Worm (Caenorhabditis elegans): ENCODE results near the gene nep-1.

nep-1 gene

DNA sequence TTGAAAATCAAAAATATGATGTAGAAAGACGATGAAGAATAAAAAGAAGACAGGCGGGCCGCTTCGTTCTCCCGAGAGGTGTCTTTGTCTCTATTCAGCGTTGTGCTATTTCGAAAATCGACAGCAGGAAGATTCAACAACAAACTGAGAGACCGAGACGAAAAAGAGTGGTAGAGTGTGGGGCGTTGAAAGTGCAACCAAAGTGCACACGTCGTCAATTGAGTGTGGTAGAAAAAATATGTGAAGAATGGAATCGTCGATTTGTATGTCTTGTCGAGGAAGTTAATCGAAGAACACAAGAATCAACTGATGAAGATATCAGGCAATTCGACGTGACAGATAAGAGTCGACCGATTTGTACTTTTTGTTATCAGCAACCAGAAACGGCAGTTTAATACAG, 37.8 kb downstream of the nep-1 start:
- no peak for TF ChIP-seq blmp-1 (tag; optimal IDR thresholded peaks at IDR 0.05)
- no peak for TF ChIP-seq flh-1 (GFP tag; optimal IDR thresholded peaks at IDR 0.05)
- TF ChIP-seq ham-2 (GFP tag; optimal IDR thresholded peaks at IDR 0.05) = no peak
- TF ChIP-seq M03D4.4 (tag; optimal IDR thresholded peaks at IDR 0.05) = no peak
- TF ChIP-seq lin-32 (GFP tag; optimal IDR thresholded peaks at IDR 0.05) = no peak
- TF ChIP-seq ztf-11 (tag; optimal IDR thresholded peaks at IDR 0.05) = no peak
- no peak for TF ChIP-seq ceh-43 (GFP tag; optimal IDR thresholded peaks at IDR 0.05)
- TF ChIP-seq lsy-2 (tag; optimal IDR thresholded peaks at IDR 0.05) = no peak
- no peak for TF ChIP-seq mep-1 (tag; optimal IDR thresholded peaks at IDR 0.05)
- no peak for TF ChIP-seq snpc-4 (tag; optimal IDR thresholded peaks at IDR 0.05)
- TF ChIP-seq hlh-1 (tag; optimal IDR thresholded peaks at IDR 0.05) = no peak
- no peak for TF ChIP-seq zip-8 (tag; optimal IDR thresholded peaks at IDR 0.05)
- no peak for TF ChIP-seq mab-5 (tag; optimal IDR thresholded peaks at IDR 0.05)
- TF ChIP-seq tbx-8 (GFP tag; optimal IDR thresholded peaks at IDR 0.05) = no peak
- TF ChIP-seq sem-2 (GFP tag; optimal IDR thresholded peaks at IDR 0.05) = no peak
- no peak for TF ChIP-seq sptf-1 (tag; optimal IDR thresholded peaks at IDR 0.05)

DNA sequence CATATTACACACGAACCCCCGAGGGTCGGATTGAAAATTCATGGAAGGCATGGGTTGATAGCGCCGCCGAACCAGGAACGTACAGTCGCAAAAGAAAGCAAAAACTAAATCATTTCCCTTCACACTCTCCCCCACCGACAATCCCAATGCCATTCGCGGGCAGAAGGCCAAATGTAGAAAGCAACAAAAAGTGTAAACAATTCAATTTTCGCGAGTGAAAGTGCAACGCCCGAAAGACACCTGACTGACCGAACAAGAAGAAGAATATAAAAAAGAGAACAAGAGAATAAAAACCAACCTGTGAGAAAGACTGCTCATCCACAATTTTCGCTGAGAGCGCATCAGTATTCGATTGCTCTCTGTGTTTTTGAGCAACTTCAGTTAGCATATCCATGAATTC, 39.3 kb downstream of the nep-1 start:
- TF ChIP-seq flh-1 (GFP tag; optimal IDR thresholded peaks at IDR 0.05) = no peak
- TF ChIP-seq ztf-11 (tag; optimal IDR thresholded peaks at IDR 0.05) = no peak
- no peak for TF ChIP-seq ces-1 (GFP tag; optimal IDR thresholded peaks at IDR 0.05)
- TF ChIP-seq lin-13 (tag; optimal IDR thresholded peaks at IDR 0.05) = no peak
- TF ChIP-seq nhr-2 (tag; optimal IDR thresholded peaks at IDR 0.05) = no peak
- no peak for TF ChIP-seq mls-2 (tag; optimal IDR thresholded peaks at IDR 0.05)
- no peak for TF ChIP-seq mab-5 (tag; optimal IDR thresholded peaks at IDR 0.05)
- no peak for TF ChIP-seq mep-1 (tag; optimal IDR thresholded peaks at IDR 0.05)
- TF ChIP-seq drap-1 (GFP tag; optimal IDR thresholded peaks at IDR 0.05) = no peak
- no peak for TF ChIP-seq ham-2 (GFP tag; optimal IDR thresholded peaks at IDR 0.05)
- TF ChIP-seq lin-32 (GFP tag; optimal IDR thresholded peaks at IDR 0.05) = no peak
- no peak for TF ChIP-seq ceh-43 (GFP tag; optimal IDR thresholded peaks at IDR 0.05)
- TF ChIP-seq nhr-237 (tag; optimal IDR thresholded peaks at IDR 0.05) = no peak
- TF ChIP-seq bed-3 (GFP tag; optimal IDR thresholded peaks at IDR 0.05) = no peak
- TF ChIP-seq M03D4.4 (tag; optimal IDR thresholded peaks at IDR 0.05) = no peak
- no peak for TF ChIP-seq lsy-2 (tag; optimal IDR thresholded peaks at IDR 0.05)
- no peak for TF ChIP-seq zip-8 (tag; optimal IDR thresholded peaks at IDR 0.05)
- no peak for TF ChIP-seq elt-3 (tag; optimal IDR thresholded peaks at IDR 0.05)

DNA sequence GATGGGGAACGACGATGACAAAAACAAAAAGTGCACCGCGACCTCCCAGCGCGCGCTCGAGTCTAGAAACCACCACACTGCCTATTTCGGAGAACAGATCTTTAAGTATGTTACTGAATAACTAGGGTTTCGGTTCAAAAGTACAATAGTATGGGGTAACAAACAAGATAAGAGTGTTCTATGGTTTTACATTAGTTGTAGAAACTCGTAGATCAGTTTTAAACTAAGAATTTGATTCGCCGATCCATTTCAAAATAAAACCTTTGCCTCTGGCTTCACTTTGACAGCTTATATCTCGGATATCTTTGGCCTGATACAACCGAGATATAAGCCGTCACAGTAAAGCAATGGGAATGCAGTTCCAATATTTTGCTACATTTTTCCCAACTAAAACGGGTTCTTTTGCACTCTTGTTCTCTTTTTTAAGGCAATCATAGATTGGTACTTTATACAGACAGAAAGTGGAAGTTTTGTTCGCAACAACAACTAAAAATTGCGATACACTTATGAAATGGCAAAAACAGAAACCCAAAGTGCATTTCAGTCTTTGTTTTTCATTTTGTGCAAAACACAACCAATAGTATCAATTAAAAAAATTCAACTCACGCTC, 40.5 kb downstream of the nep-1 start:
- TF ChIP-seq M03D4.4 (tag; optimal IDR thresholded peaks at IDR 0.05) (no peak), ham-2 (GFP tag; optimal IDR thresholded peaks at IDR 0.05) (no peak), sem-2 (GFP tag; optimal IDR thresholded peaks at IDR 0.05) (no peak), unc-39 (tag; optimal IDR thresholded peaks at IDR 0.05) (no peak), pha-4 (tag; optimal IDR thresholded peaks at IDR 0.05) (no peak), bed-3 (GFP tag; optimal IDR thresholded peaks at IDR 0.05) (no peak), elt-3 (tag; optimal IDR thresholded peaks at IDR 0.05) (no peak), snpc-4 (tag; optimal IDR thresholded peaks at IDR 0.05) (no peak), zip-8 (tag; optimal IDR thresholded peaks at IDR 0.05) (no peak), lin-32 (GFP tag; optimal IDR thresholded peaks at IDR 0.05) (no peak), nhr-2 (tag; optimal IDR thresholded peaks at IDR 0.05) (no peak), blmp-1 (tag; optimal IDR thresholded peaks at IDR 0.05) (no peak), mab-5 (tag; optimal IDR thresholded peaks at IDR 0.05) (no peak)

DNA sequence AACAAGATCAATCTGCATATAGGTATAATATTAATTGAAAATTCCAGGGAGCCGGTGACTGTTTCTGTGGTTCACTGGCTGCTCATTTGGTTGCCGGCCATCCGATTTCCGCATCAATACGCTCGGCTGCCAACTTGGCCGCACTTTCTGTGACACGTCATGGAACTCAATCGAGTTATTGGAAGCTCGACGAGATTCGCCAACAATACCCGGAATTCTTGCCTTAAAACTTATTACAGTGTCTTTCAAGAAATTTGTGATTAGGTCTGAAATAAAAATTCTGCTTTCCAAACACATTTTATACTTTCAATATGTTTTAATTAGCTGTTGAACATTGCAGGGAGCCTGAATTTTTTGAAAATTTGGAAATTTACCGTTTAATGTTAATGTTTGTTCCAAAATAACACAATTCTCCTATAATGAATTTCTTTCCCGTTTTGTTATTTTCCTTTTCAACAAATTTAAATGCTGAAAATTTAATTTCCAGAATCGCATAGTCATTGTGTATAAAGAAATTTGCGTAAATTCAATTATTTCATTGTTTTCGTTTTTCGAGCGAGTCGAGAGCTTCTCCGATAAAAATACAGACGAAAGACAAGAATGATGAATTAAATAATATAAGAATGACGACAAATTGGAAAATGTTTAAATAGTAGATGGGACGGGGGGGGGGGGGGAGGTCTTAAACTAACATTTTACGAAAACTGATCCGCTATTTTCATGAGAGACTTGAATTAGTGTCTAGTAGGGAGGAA, 42.7 kb downstream of the nep-1 start:
- peak; percentile 35 for TF ChIP-seq ceh-83 (GFP tag; optimal IDR thresholded peaks at IDR 0.05)
- peak; percentile 14 for TF ChIP-seq ces-1 (GFP tag; optimal IDR thresholded peaks at IDR 0.05)
- no peak for TF ChIP-seq sem-2 (GFP tag; optimal IDR thresholded peaks at IDR 0.05)
- TF ChIP-seq unc-62 (GFP tag; optimal IDR thresholded peaks at IDR 0.05) = no peak
- no peak for TF ChIP-seq unc-39 (tag; optimal IDR thresholded peaks at IDR 0.05)
- no peak for TF ChIP-seq flh-1 (GFP tag; optimal IDR thresholded peaks at IDR 0.05)

DNA sequence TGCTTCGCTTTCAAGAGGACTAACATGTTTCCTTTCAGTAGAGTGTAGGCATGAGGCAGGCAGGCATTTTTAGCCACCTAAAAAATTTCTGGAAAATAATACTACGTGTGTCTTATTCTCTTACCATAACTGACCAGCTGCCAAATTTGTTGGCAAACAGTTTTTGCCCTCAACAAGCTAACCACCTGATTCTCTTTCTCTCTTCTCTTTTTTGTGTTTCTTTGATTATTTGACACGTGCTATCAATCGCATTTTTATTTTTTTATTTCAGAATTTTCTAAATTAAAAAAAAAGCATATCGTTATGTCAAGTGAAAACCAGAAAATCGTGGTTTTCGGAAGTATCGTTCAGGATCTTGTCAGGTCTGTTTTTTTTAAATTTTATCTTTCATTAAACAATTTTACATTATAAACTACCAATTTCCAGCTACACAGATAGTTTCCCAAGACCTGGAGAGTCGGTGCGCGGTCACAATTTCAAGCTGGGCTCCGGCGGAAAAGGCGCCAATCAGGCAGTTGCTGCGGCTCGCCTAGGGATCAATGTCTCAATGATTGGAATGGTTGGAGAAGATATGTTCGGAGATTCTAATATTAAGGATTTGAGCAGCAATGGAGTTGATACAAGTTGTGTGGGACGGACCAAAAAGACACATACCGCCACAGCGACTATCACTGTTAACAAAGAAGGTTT, 44.8 kb downstream of the nep-1 start, which contains the start of gene F07A11.5:
Gene F07A11.5, plus strand, starts transcription at position 267 of the 690 bp plus-strand sequence.
- no peak for TF ChIP-seq pha-4 (tag; optimal IDR thresholded peaks at IDR 0.05)
- no peak for TF ChIP-seq unc-39 (tag; optimal IDR thresholded peaks at IDR 0.05)
- no peak for TF ChIP-seq nhr-2 (tag; optimal IDR thresholded peaks at IDR 0.05)
- no peak for TF ChIP-seq lsy-2 (tag; optimal IDR thresholded peaks at IDR 0.05)
- TF ChIP-seq snpc-4 (tag; optimal IDR thresholded peaks at IDR 0.05) = no peak
- TF ChIP-seq lin-13 (tag; optimal IDR thresholded peaks at IDR 0.05) = no peak
